Worm (Caenorhabditis elegans) whole organism, L2 larva: Measurements from ENCODE around the gene F08F1.3.

Experiments used
- F13H6.1 ChIP-seq: sonication (generic microtip); optimal IDR thresholded peaks from 2 replicates; lab custom pipeline; 2016; ENCODE audit warnings: missing genetic modification characterization, missing compliant biosample characterization
- ZK546.5 ChIP-seq: sonication (generic microtip); optimal IDR thresholded peaks from 2 replicates; lab custom pipeline; 2017; ENCODE audit warnings: missing biosample characterization, missing genetic modification characterization
- alr-1 ChIP-seq: fragments of 150-350 bp; optimal IDR thresholded peaks from 2 replicates; lab custom pipeline; 2014; ENCODE audit warnings: missing biosample characterization, missing genetic modification characterization
- aly-2 ChIP-seq: fragments of 150-350 bp; optimal IDR thresholded peaks from 2 replicates; lab custom pipeline; 2014; ENCODE audit warnings: missing biosample characterization, missing genetic modification characterization
- ama-1 ChIP-seq: fragments of 150-350 bp; optimal IDR thresholded peaks from 2 replicates; lab custom pipeline; 2018; ENCODE audit warnings: inconsistent platforms
- blmp-1 ChIP-seq: sonication (generic microtip); optimal IDR thresholded peaks from 2 replicates; lab custom pipeline; 2017; ENCODE audit warnings: missing genetic modification characterization, mild to moderate bottlenecking, missing compliant biosample characterization, antibody characterized with exemption, moderate library complexity; ENCODE audit not compliant: insufficient read depth
- ceh-16 ChIP-seq: fragments of 150-350 bp; optimal IDR thresholded peaks from 2 replicates; lab custom pipeline; 2014; ENCODE audit warnings: missing biosample characterization, missing genetic modification characterization
- ceh-82 ChIP-seq: fragments of 150-350 bp; optimal IDR thresholded peaks from 2 replicates; lab custom pipeline; 2014; ENCODE audit warnings: missing biosample characterization, missing genetic modification characterization
- crh-2 ChIP-seq: sonication (generic microtip); optimal IDR thresholded peaks from 2 replicates; lab custom pipeline; 2017; ENCODE audit warnings: missing biosample characterization, missing genetic modification characterization
- elt-1 ChIP-seq: fragments of 150-350 bp; optimal IDR thresholded peaks from 2 replicates; lab custom pipeline; 2014; ENCODE audit warnings: missing biosample characterization, missing genetic modification characterization
- elt-3 ChIP-seq: sonication (generic microtip); optimal IDR thresholded peaks from 2 replicates; lab custom pipeline; 2017; ENCODE audit warnings: missing biosample characterization, missing genetic modification characterization
- fos-1 ChIP-seq: fragments of 150-350 bp; optimal IDR thresholded peaks from 2 replicates; lab custom pipeline; 2014; ENCODE audit warnings: missing biosample characterization, missing genetic modification characterization
- lin-11 ChIP-seq: fragments of 150-350 bp; sonication (generic microtip); optimal IDR thresholded peaks from 2 replicates; lab custom pipeline; 2014; ENCODE audit warnings: missing biosample characterization, missing genetic modification characterization, inconsistent platforms, mixed read lengths
- lin-13 ChIP-seq: fragments of 150-350 bp; optimal IDR thresholded peaks from 2 replicates; lab custom pipeline; 2014; ENCODE audit warnings: missing biosample characterization, missing genetic modification reagents, missing genetic modification characterization
- lin-39 ChIP-seq: fragments of 150-350 bp; optimal IDR thresholded peaks from 2 replicates; lab custom pipeline; 2014; ENCODE audit warnings: missing biosample characterization, missing genetic modification reagents, missing genetic modification characterization
- lsy-2 ChIP-seq, 2 experiments: fragments of 150-350 bp in 1 of 2; sonication (generic microtip) in 1 of 2; optimal IDR thresholded peaks; 2 replicates each; lab custom pipeline; 2014 to 2017; ENCODE audit warnings: missing biosample characterization in 2 of 2, missing genetic modification characterization in 2 of 2
- mab-5 ChIP-seq: fragments of 150-350 bp; optimal IDR thresholded peaks from 2 replicates; lab custom pipeline; 2014; ENCODE audit warnings: missing biosample characterization, missing genetic modification characterization
- nhr-10 ChIP-seq: sonication (generic microtip); optimal IDR thresholded peaks from 2 replicates; lab custom pipeline; 2017; ENCODE audit warnings: missing biosample characterization, missing genetic modification characterization
- nhr-11 ChIP-seq: fragments of 150-350 bp; optimal IDR thresholded peaks from 2 replicates; lab custom pipeline; 2014; ENCODE audit warnings: missing biosample characterization, missing genetic modification characterization
- nhr-12 ChIP-seq: fragments of 150-350 bp; optimal IDR thresholded peaks from 2 replicates; lab custom pipeline; 2014; ENCODE audit warnings: missing biosample characterization, missing genetic modification characterization
- nhr-129 ChIP-seq: fragments of 150-350 bp; optimal IDR thresholded peaks from 2 replicates; lab custom pipeline; 2014; ENCODE audit warnings: missing biosample characterization, missing genetic modification characterization
- nhr-21 ChIP-seq: fragments of 150-350 bp; optimal IDR thresholded peaks from 2 replicates; lab custom pipeline; 2014; ENCODE audit warnings: missing biosample characterization, missing genetic modification characterization
- nhr-23 ChIP-seq: fragments of 150-350 bp; optimal IDR thresholded peaks from 2 replicates; lab custom pipeline; 2014; ENCODE audit warnings: missing biosample characterization, missing genetic modification reagents, missing genetic modification characterization
- nhr-237 ChIP-seq: fragments of 150-350 bp; optimal IDR thresholded peaks from 2 replicates; lab custom pipeline; 2014; ENCODE audit warnings: missing biosample characterization, missing genetic modification characterization
- nhr-6 ChIP-seq: fragments of 150-350 bp; optimal IDR thresholded peaks from 2 replicates; lab custom pipeline; 2014; ENCODE audit warnings: missing biosample characterization, missing genetic modification characterization
- peb-1 ChIP-seq: fragments of 150-350 bp; optimal IDR thresholded peaks from 2 replicates; lab custom pipeline; 2014; ENCODE audit warnings: missing biosample characterization, missing genetic modification characterization
- sem-4 ChIP-seq: fragments of 150-350 bp; optimal IDR thresholded peaks from 2 replicates; lab custom pipeline; 2014; ENCODE audit warnings: missing biosample characterization, missing genetic modification reagents, missing genetic modification characterization
- skn-1 ChIP-seq: sonication (generic microtip); optimal IDR thresholded peaks from 2 replicates; lab custom pipeline; 2017; ENCODE audit warnings: missing biosample characterization, missing genetic modification characterization
- sma-3 ChIP-seq: sonication (generic microtip); optimal IDR thresholded peaks from 2 replicates; lab custom pipeline; 2016; ENCODE audit warnings: missing genetic modification reagents, missing genetic modification characterization, missing compliant biosample characterization
- sma-9 ChIP-seq, 2 experiments: fragments of 150-350 bp in 1 of 2; sonication (generic microtip) in 1 of 2; optimal IDR thresholded peaks; 2 replicates each; lab custom pipeline; 2014 to 2016; ENCODE audit warnings: missing genetic modification characterization in 2 of 2, mild to moderate bottlenecking in 1 of 2, missing biosample characterization in 1 of 2, missing compliant biosample characterization in 1 of 2, missing genetic modification reagents in 1 of 2, moderate library complexity in 1 of 2
- unc-39 ChIP-seq: fragments of 150-350 bp; optimal IDR thresholded peaks from 2 replicates; lab custom pipeline; 2014; ENCODE audit warnings: missing biosample characterization, missing genetic modification characterization
- unc-55 ChIP-seq: fragments of 150-350 bp; sonication (generic microtip); optimal IDR thresholded peaks from 3 replicates; lab custom pipeline; 2014; ENCODE audit warnings: missing biosample characterization, missing genetic modification reagents, missing genetic modification characterization
- unc-62 ChIP-seq: fragments of 150-350 bp; optimal IDR thresholded peaks from 2 replicates; lab custom pipeline; 2014; ENCODE audit warnings: missing biosample characterization, missing genetic modification reagents, missing genetic modification characterization
- zag-1 ChIP-seq: fragments of 150-350 bp; optimal IDR thresholded peaks from 2 replicates; lab custom pipeline; 2014; ENCODE audit warnings: missing biosample characterization, missing genetic modification characterization
- ztf-1 ChIP-seq: fragments of 200-800 bp; sonication (Bioruptor generic); conservative IDR thresholded peaks from 2 replicates; pipeline ENCODE4 v1.3.6; 2022; ENCODE audit warnings: missing genetic modification characterization, missing compliant biosample characterization
- ztf-11 ChIP-seq: sonication (generic microtip); optimal IDR thresholded peaks from 2 replicates; lab custom pipeline; 2017; ENCODE audit warnings: missing biosample characterization, missing genetic modification characterization

Gene F08F1.3

DNA sequence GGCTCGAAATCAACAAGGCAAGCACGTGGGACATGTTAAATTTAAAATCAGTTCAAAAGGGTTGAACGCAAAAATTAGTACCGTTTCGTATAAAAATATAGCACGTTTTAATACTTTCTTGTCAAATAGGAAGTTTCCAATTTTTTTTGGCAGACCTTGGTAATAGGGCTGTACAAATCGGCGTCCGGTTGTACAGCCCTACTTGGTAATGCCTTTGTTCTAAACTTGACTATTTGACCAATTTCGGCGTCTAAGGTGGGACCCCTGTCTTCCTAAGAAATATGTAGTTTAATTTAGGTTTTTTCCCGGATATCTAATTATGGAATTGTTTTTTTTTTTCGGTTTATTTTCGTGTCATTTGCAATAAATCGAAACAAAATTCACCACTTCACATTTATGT lies 865 bp downstream of the F08F1.3 start:
- TF ChIP-seq zag-1 (tag; lab: Kevin White, UChicago) (no peak), sma-3 (GFP tag; lab: Kevin White, UChicago) (no peak), ztf-11 (tag; lab: Kevin White, UChicago) (no peak), lin-39 (tag; lab: Kevin White, UChicago) (no peak), alr-1 (no peak)

DNA sequence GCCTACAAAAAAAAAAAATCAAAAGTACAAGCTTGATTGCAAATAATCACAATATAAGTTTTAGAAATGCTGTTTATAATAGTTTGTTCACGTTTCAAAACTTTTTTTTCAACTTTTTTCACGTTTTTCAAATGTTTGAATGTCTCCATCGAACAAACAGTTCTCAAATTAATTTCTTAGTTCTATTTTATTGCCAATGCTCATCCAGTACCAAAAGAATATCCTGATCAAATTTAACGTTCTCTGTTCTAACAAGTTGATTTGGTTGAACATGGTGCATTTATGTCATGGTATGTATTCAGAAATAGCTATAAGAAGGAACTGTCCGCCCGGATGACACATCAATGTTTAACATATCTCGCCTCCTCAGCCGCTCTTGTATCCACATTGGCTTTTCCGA lies 3.7 kb downstream of the F08F1.3 start, which contains the start of gene kin-9:
Gene kin-9 (plus strand): TSS at position 301 of the 400 bp plus-strand sequence.
- TF ChIP-seq nhr-10 (tag; lab: Kevin White, UChicago) (no peak), lin-39 (tag; lab: Kevin White, UChicago) (no peak), sma-3 (GFP tag; lab: Kevin White, UChicago) (no peak), elt-3 (tag; lab: Kevin White, UChicago) (no peak), nhr-6 (tag; lab: Kevin White, UChicago) (no peak), sem-4 (tag; lab: Kevin White, UChicago) (no peak), nhr-11 (tag; lab: Kevin White, UChicago) (no peak), nhr-12 (no peak), ceh-16 (tag; lab: Kevin White, UChicago) (no peak), elt-1 (no peak), zag-1 (tag; lab: Kevin White, UChicago) (no peak), ZK546.5 (tag; lab: Kevin White, UChicago) (no peak), lin-11 (tag; lab: Kevin White, UChicago) (no peak), nhr-129 (tag; lab: Kevin White, UChicago) (no peak), skn-1 (tag; lab: Kevin White, UChicago) (no peak), aly-2 (tag; lab: Kevin White, UChicago) (no peak), ztf-11 (tag; lab: Kevin White, UChicago) (no peak)

DNA sequence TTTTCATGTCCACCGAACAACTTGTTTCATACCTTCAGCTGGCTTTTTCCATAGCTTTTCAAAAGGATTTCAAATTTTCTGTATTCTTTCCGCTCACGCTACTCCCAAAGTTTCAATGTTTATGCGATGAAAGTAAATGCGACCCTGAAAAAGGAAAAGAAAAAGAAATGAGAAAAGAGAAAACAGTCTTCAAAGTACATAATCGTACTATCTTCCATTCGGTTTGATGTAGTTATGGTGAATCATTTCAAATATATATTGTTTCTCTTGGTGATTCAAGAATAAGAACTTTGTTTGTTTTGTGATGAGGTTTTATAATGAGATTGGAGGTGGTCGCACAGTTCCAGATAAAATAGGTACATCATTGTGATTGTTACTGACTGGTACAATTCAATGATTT lies 10.1 kb downstream of the F08F1.3 start:
- TF ChIP-seq blmp-1 (tag; lab: Kevin White, UChicago), result peak; percentile 37
- TF ChIP-seq ztf-1 (GFP tag; lab: Robert Waterston, UW), result no peak

DNA sequence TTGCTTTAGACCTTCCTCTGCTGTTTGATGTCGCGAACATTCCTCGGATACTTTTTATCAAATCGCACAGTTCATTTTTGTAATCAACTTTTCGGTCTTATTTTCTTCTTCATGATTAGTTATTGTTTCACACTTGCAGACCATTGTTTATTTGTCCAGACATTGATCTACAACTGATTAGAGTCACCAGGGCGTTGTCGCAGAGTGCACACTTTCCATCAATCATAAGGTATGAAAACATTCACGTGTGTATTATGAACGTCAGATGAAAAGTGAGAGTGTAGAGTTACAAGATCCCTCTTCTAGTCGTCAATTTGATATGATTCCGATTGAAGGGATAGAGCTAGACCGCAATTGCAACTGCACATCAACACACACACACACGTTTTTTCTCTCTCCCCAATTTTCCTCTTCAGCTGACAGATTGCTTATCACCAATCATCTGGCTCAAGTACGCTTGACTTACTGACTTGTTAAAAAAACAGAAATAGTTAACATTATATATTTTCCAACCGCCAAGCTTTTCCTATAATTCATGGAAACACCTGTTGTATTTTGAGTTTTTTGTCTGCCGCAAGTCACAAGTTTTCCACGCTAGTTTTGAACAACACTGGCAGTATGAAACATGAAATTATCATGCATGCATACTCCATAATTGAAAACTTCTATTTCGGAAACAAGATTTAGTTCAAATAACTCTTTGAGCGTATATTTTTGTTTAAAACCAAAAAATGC lies 11.5 kb downstream of the F08F1.3 start:
- TF ChIP-seq unc-39 (no peak), unc-55 (GFP tag; lab: Kevin White, UChicago) (no peak), nhr-23 (tag; lab: Kevin White, UChicago) (no peak), ceh-82 (tag; lab: Kevin White, UChicago) (no peak), nhr-237 (tag; lab: Kevin White, UChicago) (no peak), fos-1 (no peak), unc-62 (GFP tag; lab: Kevin White, UChicago) (no peak), nhr-21 (tag; lab: Kevin White, UChicago) (no peak), sma-9 (GFP tag; optimal IDR thresholded peaks at IDR 0.05; lab: Kevin White, UChicago) (peak; percentile 51), sma-9 (tag; optimal IDR thresholded peaks at IDR 0.05; lab: Kevin White, UChicago) (no peak), ama-1 (lab: Kevin White, UChicago) (no peak), lsy-2 (tag; optimal IDR thresholded peaks at IDR 0.05; lab: Kevin White, UChicago) (no peak), nhr-129 (tag; lab: Kevin White, UChicago) (peak; percentile 32), ceh-16 (tag; lab: Kevin White, UChicago) (no peak), elt-3 (tag; lab: Kevin White, UChicago) (no peak), nhr-10 (tag; lab: Kevin White, UChicago) (no peak), F13H6.1 (peak; percentile 20), crh-2 (tag; lab: Kevin White, UChicago) (no peak), lin-13 (GFP tag; lab: Kevin White, UChicago) (no peak), peb-1 (tag; lab: Kevin White, UChicago) (no peak), mab-5 (tag; lab: Kevin White, UChicago) (no peak)
- TF ChIP-seq, all 48 proteins: peak for 3
